Fruit fly (Drosophila melanogaster) whole organism, embryonic: ENCODE results near the gene CG3277.
A peak's percentile ranks its signal among the peaks of the same experiment; 100 is the strongest.

Source experiments
- Abd-B ChIP-seq: fragments of 200-800 bp; sonication (Bioruptor generic); optimal IDR thresholded peaks from 2 replicates; lab custom pipeline; 2018; ENCODE audit warnings: missing biosample characterization, mild to moderate bottlenecking, missing genetic modification characterization, moderate library complexity
- Atf6 ChIP-seq: fragments of 200-800 bp; sonication (Bioruptor generic); IDR thresholded peaks from 2 replicates; pipeline ENCODE4 v1.3.6; 2022; ENCODE audit warnings: missing biosample characterization, missing genetic modification characterization
- CG10147 ChIP-seq: fragments of 200-800 bp; sonication (Bioruptor generic); optimal IDR thresholded peaks from 2 replicates; lab custom pipeline; 2019; ENCODE audit warnings: missing biosample characterization, mild to moderate bottlenecking, missing genetic modification characterization, moderate library complexity
- CG10979 ChIP-seq: fragments of 200-800 bp; sonication (Bioruptor generic); optimal IDR thresholded peaks from 2 replicates; lab custom pipeline; 2018; ENCODE audit warnings: missing biosample characterization, mild to moderate bottlenecking, missing genetic modification characterization, moderate library complexity
- CG11695 ChIP-seq: fragments of 200-800 bp; sonication (Bioruptor generic); IDR thresholded peaks from 3 replicates; pipeline ENCODE4 v1.3.6; 2022; ENCODE audit warnings: missing biosample characterization, missing genetic modification characterization
- CG13287 ChIP-seq: fragments of 200-800 bp; sonication (Bioruptor generic); IDR thresholded peaks from 2 replicates; pipeline ENCODE4 v1.3.6; 2022; ENCODE audit warnings: missing biosample characterization, missing genetic modification characterization; ENCODE audit not compliant: partially characterized antibody
- CG13894 ChIP-seq: fragments of 200-800 bp; sonication (Bioruptor generic); optimal IDR thresholded peaks from 3 replicates; lab custom pipeline; 2018; ENCODE audit warnings: missing biosample characterization, mild to moderate bottlenecking, missing genetic modification characterization, moderate library complexity
- CG15514 ChIP-seq: fragments of 200-800 bp; sonication (Bioruptor generic); optimal IDR thresholded peaks from 3 replicates; lab custom pipeline; 2017; ENCODE audit warnings: missing biosample characterization, missing genetic modification characterization, mild to moderate bottlenecking, moderate library complexity, missing genetic modification reagents
- CG15696 ChIP-seq: fragments of 200-800 bp; sonication (Bioruptor generic); optimal IDR thresholded peaks from 2 replicates; lab custom pipeline; 2019; ENCODE audit warnings: missing biosample characterization, mild to moderate bottlenecking, missing genetic modification characterization, moderate library complexity
- CG18599 ChIP-seq: fragments of 200-800 bp; sonication (Bioruptor generic); optimal IDR thresholded peaks from 3 replicates; lab custom pipeline; 2017; ENCODE audit warnings: missing biosample characterization, missing genetic modification characterization, mild to moderate bottlenecking, moderate library complexity, missing genetic modification reagents
- CG18764 ChIP-seq: fragments of 200-800 bp; sonication (Bioruptor generic); optimal IDR thresholded peaks from 3 replicates; lab custom pipeline; 2016; ENCODE audit warnings: missing biosample characterization, missing genetic modification characterization
- CG2129 ChIP-seq: fragments of 200-800 bp; sonication (Bioruptor generic); IDR thresholded peaks from 2 replicates; pipeline ENCODE4 v1.3.6; 2022; ENCODE audit warnings: missing biosample characterization, missing genetic modification characterization; ENCODE audit not compliant: partially characterized antibody
- CG30403 ChIP-seq: fragments of 200-800 bp; sonication (Bioruptor generic); optimal IDR thresholded peaks from 3 replicates; lab custom pipeline; 2016; ENCODE audit warnings: missing biosample characterization, missing genetic modification characterization
- CG4360 ChIP-seq: fragments of 200-800 bp; sonication (Bioruptor generic); IDR thresholded peaks from 2 replicates; pipeline ENCODE4 v1.3.6; 2022; ENCODE audit warnings: missing biosample characterization, missing genetic modification characterization
- CG6689 ChIP-seq: fragments of 200-800 bp; sonication (Bioruptor generic); IDR thresholded peaks from 2 replicates; pipeline ENCODE4 v1.3.6; 2022; ENCODE audit warnings: missing biosample characterization, missing genetic modification characterization
- CG7271 ChIP-seq: fragments of 200-800 bp; sonication (Bioruptor generic); optimal IDR thresholded peaks from 2 replicates; lab custom pipeline; 2018; ENCODE audit warnings: missing biosample characterization, mild to moderate bottlenecking, missing genetic modification characterization, moderate library complexity
- Chrac-16 ChIP-seq: fragments of 200-800 bp; sonication (Bioruptor generic); optimal IDR thresholded peaks from 3 replicates; lab custom pipeline; 2016; ENCODE audit warnings: missing biosample characterization, missing genetic modification characterization
- Dfd ChIP-seq, 2 experiments: fragments of >200 bp; optimal IDR thresholded peaks; 2 replicates each; lab custom pipeline; 2017; ENCODE audit warnings: missing biosample characterization in 2 of 2, missing genetic modification characterization in 2 of 2
- Ets65A ChIP-seq: fragments of 200-800 bp; sonication (Bioruptor generic); peaks from one replicate; lab custom pipeline; 2016; ENCODE audit warnings: missing biosample characterization, missing genetic modification characterization
- HHEX ChIP-seq: fragments of 200-800 bp; sonication (Bioruptor generic); optimal IDR thresholded peaks from 3 replicates; lab custom pipeline; 2017; ENCODE audit warnings: missing biosample characterization, mild to moderate bottlenecking, missing genetic modification characterization, missing genetic modification reagents
- Hand ChIP-seq: fragments of 200-800 bp; sonication (Bioruptor generic); optimal IDR thresholded peaks from 2 replicates; lab custom pipeline; 2017; ENCODE audit warnings: mild to moderate bottlenecking, missing biosample characterization, missing genetic modification reagents, missing genetic modification characterization
- MESR4 ChIP-seq: fragments of 200-800 bp; sonication (Bioruptor generic); optimal IDR thresholded peaks from 2 replicates; lab custom pipeline; 2018; ENCODE audit warnings: missing biosample characterization, mild to moderate bottlenecking, missing genetic modification characterization, moderate library complexity
- Ptx1 ChIP-seq: fragments of 200-800 bp; sonication (Bioruptor generic); IDR thresholded peaks from 2 replicates; pipeline ENCODE4 v1.3.6; 2022; ENCODE audit warnings: missing biosample characterization, missing genetic modification characterization
- Sin3A ChIP-seq: fragments of >200 bp; optimal IDR thresholded peaks from 2 replicates; lab custom pipeline; 2018
- Six4 ChIP-seq: fragments of 200-800 bp; sonication (Bioruptor generic); optimal IDR thresholded peaks from 2 replicates; lab custom pipeline; 2016; ENCODE audit warnings: missing biosample characterization, missing genetic modification characterization
- TFAM ChIP-seq: fragments of 200-800 bp; sonication (Bioruptor generic); optimal IDR thresholded peaks from 2 replicates; lab custom pipeline; 2017; ENCODE audit warnings: missing biosample characterization, missing genetic modification characterization, inconsistent platforms
- az2 ChIP-seq: fragments of 200-800 bp; sonication (Bioruptor generic); optimal IDR thresholded peaks from 3 replicates; lab custom pipeline; 2016; ENCODE audit warnings: missing biosample characterization, missing genetic modification characterization
- bab2 ChIP-seq: fragments of 200-800 bp; sonication (Bioruptor generic); optimal IDR thresholded peaks from 2 replicates; lab custom pipeline; 2016; ENCODE audit warnings: missing biosample characterization, missing genetic modification characterization
- caup ChIP-seq: fragments of 200-800 bp; sonication (Bioruptor generic); optimal IDR thresholded peaks from 3 replicates; lab custom pipeline; 2017; ENCODE audit warnings: missing biosample characterization, mild to moderate bottlenecking, missing genetic modification characterization, moderate library complexity; ENCODE audit not compliant: severe bottlenecking
- cg ChIP-seq: fragments of 200-800 bp; sonication (Bioruptor generic); optimal IDR thresholded peaks from 3 replicates; lab custom pipeline; 2019; ENCODE audit warnings: missing biosample characterization, mild to moderate bottlenecking, missing genetic modification characterization, moderate library complexity
- chm ChIP-seq: fragments of 200-800 bp; sonication (Bioruptor generic); IDR thresholded peaks from 2 replicates; pipeline ENCODE4 v1.3.6; 2022; ENCODE audit warnings: missing biosample characterization, missing genetic modification characterization
- dmrt99B ChIP-seq: fragments of 200-800 bp; sonication (Bioruptor generic); optimal IDR thresholded peaks from 2 replicates; lab custom pipeline; 2018; ENCODE audit warnings: missing biosample characterization, mild to moderate bottlenecking, missing genetic modification characterization, moderate library complexity
- fru ChIP-seq: fragments of >200 bp; optimal IDR thresholded peaks from 2 replicates; lab custom pipeline; 2017
- fu2 ChIP-seq: fragments of 200-800 bp; sonication (Bioruptor generic); optimal IDR thresholded peaks from 2 replicates; lab custom pipeline; 2016; ENCODE audit warnings: missing biosample characterization, missing genetic modification characterization
- h ChIP-seq: fragments of >200 bp; optimal IDR thresholded peaks from 2 replicates; lab custom pipeline; 2017
- jumu ChIP-seq: fragments of 200-800 bp; sonication (Bioruptor generic); optimal IDR thresholded peaks from 3 replicates; lab custom pipeline; 2016; ENCODE audit warnings: missing biosample characterization, missing genetic modification characterization
- knrl ChIP-seq: fragments of 200-800 bp; sonication (Bioruptor generic); IDR thresholded peaks from 3 replicates; pipeline ENCODE4 v1.3.6; 2022; ENCODE audit warnings: missing biosample characterization, missing genetic modification characterization; ENCODE audit not compliant: partially characterized antibody
- mirr ChIP-seq: fragments of 200-800 bp; sonication (Bioruptor generic); optimal IDR thresholded peaks from 3 replicates; lab custom pipeline; 2018; ENCODE audit warnings: missing biosample characterization, mild to moderate bottlenecking, missing genetic modification characterization
- pan ChIP-seq, 4 experiments: fragments of >200 bp in 3 of 4; fragments of 200-800 bp in 1 of 4; sonication (Bioruptor generic) in 1 of 4; optimal IDR thresholded peaks in 3 of 4; IDR thresholded peaks in 1 of 4; 2 replicates each; pipeline versions ENCODE4 v1.3.6 to Lab custom; 2017 to 2022; ENCODE audit warnings: missing biosample characterization in 2 of 4, missing genetic modification characterization in 2 of 4, mixed read lengths in 1 of 4
- pros ChIP-seq: fragments of 200-800 bp; sonication (Bioruptor generic); optimal IDR thresholded peaks from 3 replicates; lab custom pipeline; 2019; ENCODE audit warnings: missing biosample characterization, mild to moderate bottlenecking, missing genetic modification characterization, moderate library complexity
- pzg ChIP-seq: fragments of 200-800 bp; sonication (Bioruptor generic); optimal IDR thresholded peaks from 3 replicates; lab custom pipeline; 2018; ENCODE audit warnings: missing biosample characterization, mild to moderate bottlenecking, missing genetic modification characterization, moderate library complexity
- rib ChIP-seq: fragments of 200-800 bp; sonication (Bioruptor generic); IDR thresholded peaks from 2 replicates; pipeline ENCODE4 v1.3.6; 2022; ENCODE audit warnings: missing biosample characterization, missing genetic modification characterization
- run ChIP-seq: fragments of 200-800 bp; sonication (Bioruptor generic); optimal IDR thresholded peaks from 3 replicates; lab custom pipeline; 2018; ENCODE audit warnings: missing biosample characterization, mild to moderate bottlenecking, missing genetic modification characterization
- salm ChIP-seq: fragments of 200-800 bp; sonication (Bioruptor generic); optimal IDR thresholded peaks from 2 replicates; lab custom pipeline; 2018; ENCODE audit warnings: missing biosample characterization, mild to moderate bottlenecking, missing genetic modification characterization
- sima ChIP-seq: fragments of 200-800 bp; sonication (Bioruptor generic); optimal IDR thresholded peaks from 2 replicates; lab custom pipeline; 2016; ENCODE audit warnings: missing biosample characterization, missing genetic modification characterization
- slou ChIP-seq: fragments of 200-800 bp; sonication (Bioruptor generic); optimal IDR thresholded peaks from 3 replicates; lab custom pipeline; 2016; ENCODE audit warnings: missing biosample characterization, missing genetic modification characterization
- slp2 ChIP-seq: fragments of 200-800 bp; sonication (Bioruptor generic); optimal IDR thresholded peaks from 2 replicates; lab custom pipeline; 2016; ENCODE audit warnings: missing biosample characterization, missing genetic modification characterization
- sr ChIP-seq: fragments of 200-800 bp; sonication (Bioruptor generic); IDR thresholded peaks from 3 replicates; pipeline ENCODE4 v1.3.6; 2022; ENCODE audit warnings: missing biosample characterization, missing genetic modification characterization
- zfh1 ChIP-seq: fragments of 200-800 bp; sonication (Bioruptor generic); IDR thresholded peaks from 3 replicates; pipeline ENCODE4 v1.3.6; 2022; ENCODE audit warnings: missing biosample characterization, missing genetic modification characterization

The CG3277 gene

DNA sequence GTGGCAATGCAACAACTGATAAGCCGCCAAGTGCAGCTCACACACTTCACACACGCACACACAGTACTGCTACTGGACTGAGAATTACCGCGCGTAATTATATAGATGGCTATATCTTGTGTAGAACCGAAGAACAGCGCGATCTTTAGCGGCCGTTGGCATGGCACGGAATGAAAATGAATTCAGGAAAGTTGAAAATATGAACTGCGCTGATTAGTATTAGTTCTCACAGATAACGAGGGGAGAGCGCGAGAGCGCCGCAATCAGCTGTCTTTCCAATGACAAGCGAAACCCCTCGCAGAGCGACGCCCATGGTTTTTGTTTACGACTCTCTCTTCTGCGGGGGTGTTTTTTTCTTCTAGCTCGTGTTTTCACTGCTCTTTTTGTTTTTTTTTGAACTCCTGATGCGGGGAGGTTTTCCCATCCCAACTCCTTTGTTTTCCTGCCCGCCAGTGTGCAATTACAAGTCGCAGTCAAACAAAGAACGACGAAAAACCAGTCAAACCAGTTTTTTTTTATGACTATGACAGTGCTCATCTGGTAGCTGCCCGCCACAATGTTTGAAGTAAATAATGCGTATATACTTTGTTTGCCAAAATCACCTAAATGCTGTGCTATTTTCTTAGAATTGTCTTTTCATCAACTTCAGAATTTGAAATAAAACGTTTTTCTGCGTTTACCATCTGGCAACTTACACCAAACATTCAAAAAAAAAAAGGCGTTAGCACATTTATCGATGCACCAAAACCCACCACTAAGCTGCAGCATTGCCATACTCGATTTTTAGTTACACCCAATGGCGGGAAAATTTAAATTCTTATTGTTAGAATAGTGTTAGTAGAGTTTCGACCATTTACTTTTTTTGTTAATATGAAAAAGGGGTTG, 700 bp upstream of the CG3277 start, which contains the start of gene CG9663 (continued):
- peak; percentile 28 for TF ChIP-seq Ptx1 (GFP tag; lab: Robert Waterston, UW)
- TF ChIP-seq pan (optimal IDR thresholded peaks at IDR 0.05; lab: Kevin White, UChicago) = no peak
- TF ChIP-seq pan (GFP tag; optimal IDR thresholded peaks at IDR 0.05 in 1 of 2, IDR thresholded peaks at IDR 0.05 in 1 of 2) = no peak
- TF ChIP-seq Atf6 (GFP tag; lab: Robert Waterston, UW) = peak; percentile 14; the same call in 1 of the 2 replicates
- TF ChIP-seq sima (GFP tag; lab: Kevin White, UChicago) = no peak
- TF ChIP-seq CG7271 (tag; lab: Kevin White, UChicago) = no peak
- TF ChIP-seq pros (GFP tag; lab: Kevin White, UChicago) = peak; percentile 94
- TF ChIP-seq sr (GFP tag; lab: Robert Waterston, UW) = peak; percentile 92
- TF ChIP-seq dmrt99B = no peak
- TF ChIP-seq Sin3A (lab: Kevin White, UChicago) = peak; percentile 53
- no peak for TF ChIP-seq slou (GFP tag; lab: Kevin White, UChicago)
- TF ChIP-seq mirr (GFP tag; lab: Kevin White, UChicago) = peak; percentile 67
- TF ChIP-seq zfh1 (GFP tag; lab: Robert Waterston, UW) = no peak
- TF ChIP-seq cg = peak; percentile 67
- TF ChIP-seq CG30403 (GFP tag; lab: Kevin White, UChicago) = no peak
- TF ChIP-seq MESR4 (GFP tag; lab: Kevin White, UChicago) = no peak
- TF ChIP-seq Six4 (GFP tag; lab: Kevin White, UChicago) = no peak
- TF ChIP-seq Dfd (GFP tag; optimal IDR thresholded peaks at IDR 0.05; lab: Kevin White, UChicago) = no peak
- TF ChIP-seq CG4360 (GFP tag; lab: Robert Waterston, UW) = peak; percentile 13; the same call in 1 of the 2 replicates
- TF ChIP-seq rib (GFP tag; lab: Robert Waterston, UW) = peak; percentile 46; the same call in 1 of the 2 replicates
- TF ChIP-seq CG15514 (GFP tag; lab: Kevin White, UChicago) = peak; percentile 35
- no peak for TF ChIP-seq knrl (GFP tag; lab: Robert Waterston, UW)
- TF ChIP-seq fru = no peak
- no peak for TF ChIP-seq Abd-B (GFP tag; lab: Kevin White, UChicago)
- no peak for TF ChIP-seq CG2129 (GFP tag; lab: Robert Waterston, UW)
- TF ChIP-seq slp2 (GFP tag; lab: Kevin White, UChicago) = no peak
- no peak for TF ChIP-seq fu2 (GFP tag; lab: Kevin White, UChicago)
- no peak for TF ChIP-seq Ets65A (GFP tag; lab: Kevin White, UChicago)
- TF ChIP-seq CG11695 (GFP tag; lab: Robert Waterston, UW) = 0 out of 3 replicates have a peak, but pooled peaks have one; percentile 9
- TF ChIP-seq CG10147 (GFP tag; lab: Kevin White, UChicago) = no peak
- TF ChIP-seq chm (GFP tag; lab: Robert Waterston, UW) = peak; percentile 75
- TF ChIP-seq caup (GFP tag; lab: Kevin White, UChicago) = peak; percentile 2
- no peak for TF ChIP-seq CG18764 (GFP tag; lab: Kevin White, UChicago)
- TF ChIP-seq salm (tag; lab: Kevin White, UChicago) = no peak
- TF ChIP-seq CG13894 (tag; lab: Kevin White, UChicago) = peak; percentile 48
- no peak for TF ChIP-seq bab2 (GFP tag; lab: Kevin White, UChicago)
- TF ChIP-seq CG18599 (GFP tag; lab: Kevin White, UChicago) = peak; percentile 59
- no peak; the same call in 1 of the 2 replicates for TF ChIP-seq CG13287 (GFP tag; lab: Robert Waterston, UW)
- TF ChIP-seq run (tag; lab: Kevin White, UChicago) = peak; percentile 24
- TF ChIP-seq TFAM (GFP tag; lab: Kevin White, UChicago) = no peak
- no peak for TF ChIP-seq CG6689 (GFP tag; lab: Robert Waterston, UW)
- peak; percentile 24 for TF ChIP-seq Hand (GFP tag; lab: Kevin White, UChicago)
- TF ChIP-seq Chrac-16 (GFP tag; lab: Kevin White, UChicago) = peak; percentile 3
- peak; percentile 5 for TF ChIP-seq CG10979 (tag; lab: Kevin White, UChicago)
- TF ChIP-seq jumu (GFP tag; lab: Kevin White, UChicago) = no peak
- TF ChIP-seq HHEX (GFP tag; lab: Kevin White, UChicago) = no peak
- TF ChIP-seq az2 (GFP tag; lab: Kevin White, UChicago) = no peak
- no peak for TF ChIP-seq CG15696 (tag; lab: Kevin White, UChicago)
- TF ChIP-seq h (lab: Kevin White, UChicago) = no peak
- TF ChIP-seq pzg (GFP tag; lab: Kevin White, UChicago) = peak; percentile 70
